Worm (Caenorhabditis elegans): ENCODE data around the gene T15B7.15.

ce11 chrV:6787906-6788430 is 50.5 kb downstream of the T15B7.15 start, which contains the start of gene ZC404.2:
- TF ChIP-seq cog-1 (tag; optimal IDR thresholded peaks at IDR 0.05) (no peak), T22C8.4 (GFP tag; IDR thresholded peaks at IDR 0.05) (no peak)
